Fruit fly (Drosophila melanogaster) whole organism, prepupa: ENCODE data around the gene CG14050.

Source experiments
- Blimp-1 ChIP-seq: fragments of 200-800 bp; sonication (Bioruptor generic); optimal IDR thresholded peaks from 3 replicates; lab custom pipeline; 2017; ENCODE audit warnings: missing biosample characterization, missing genetic modification characterization, mild to moderate bottlenecking, moderate library complexity, missing genetic modification reagents
- CG15336 ChIP-seq: fragments of 200-800 bp; sonication (Bioruptor generic); IDR thresholded peaks from 2 replicates; pipeline ENCODE4 v1.3.6; 2022; ENCODE audit warnings: missing biosample characterization, missing genetic modification characterization
- CG6163 ChIP-seq: fragments of 200-800 bp; sonication (Bioruptor generic); IDR thresholded peaks from 3 replicates; pipeline ENCODE4 v1.3.6; 2022; ENCODE audit warnings: missing biosample characterization, missing genetic modification characterization
- CG6792 ChIP-seq: fragments of 200-800 bp; sonication (Bioruptor generic); optimal IDR thresholded peaks from 3 replicates; lab custom pipeline; 2016; ENCODE audit warnings: missing biosample characterization, missing genetic modification characterization
- CG6808 ChIP-seq: fragments of 200-800 bp; sonication (Bioruptor generic); optimal IDR thresholded peaks from 3 replicates; lab custom pipeline; 2017; ENCODE audit warnings: missing biosample characterization, missing genetic modification characterization, mild to moderate bottlenecking, moderate library complexity, missing genetic modification reagents
- CG7368 ChIP-seq: fragments of 200-800 bp; sonication (Bioruptor generic); optimal IDR thresholded peaks from 3 replicates; lab custom pipeline; 2016; ENCODE audit warnings: missing biosample characterization, missing genetic modification characterization
- Ets21C ChIP-seq: fragments of 200-800 bp; sonication (Bioruptor generic); optimal IDR thresholded peaks from 3 replicates; lab custom pipeline; 2016; ENCODE audit warnings: missing biosample characterization, missing genetic modification characterization
- Ets96B ChIP-seq: fragments of 200-800 bp; optimal IDR thresholded peaks from 2 replicates; lab custom pipeline; 2019; ENCODE audit warnings: missing biosample characterization, mild to moderate bottlenecking, missing genetic modification characterization, moderate library complexity
- OdsH ChIP-seq: fragments of 200-800 bp; sonication (Bioruptor generic); optimal IDR thresholded peaks from 3 replicates; lab custom pipeline; 2016; ENCODE audit warnings: missing biosample characterization, missing genetic modification characterization
- cyc ChIP-seq: fragments of 200-800 bp; sonication (Bioruptor generic); optimal IDR thresholded peaks from 3 replicates; lab custom pipeline; 2016; ENCODE audit warnings: missing biosample characterization, missing genetic modification characterization

- TF ChIP-seq Ets21C (GFP tag; lab: Kevin White, UChicago) (no peak), Blimp-1 (GFP tag; lab: Kevin White, UChicago) (peak; percentile 42), OdsH (GFP tag; lab: Kevin White, UChicago) (peak; percentile 23), CG15336 (no peak), CG6163 (GFP tag; lab: Robert Waterston, UW) (peak; percentile 73; the same call in 2 of the 3 replicates), CG6792 (GFP tag; lab: Kevin White, UChicago) (no peak), Ets96B (tag; lab: Kevin White, UChicago) (no peak), CG6808 (GFP tag; lab: Kevin White, UChicago) (peak; percentile 64), cyc (GFP tag; lab: Kevin White, UChicago) (peak; percentile 0), CG7368 (peak; percentile 55)
These were observed 8.6 kb upstream of the CG14050 start, which contains the start of gene Ilp6 for dm6 chrX:2334556-2335137.
